Worm (Caenorhabditis elegans): ENCODE data around the gene K07H8.8.
A peak's percentile ranks its signal among the peaks of the same experiment; 100 is the strongest.

Gene K07H8.8

DNA sequence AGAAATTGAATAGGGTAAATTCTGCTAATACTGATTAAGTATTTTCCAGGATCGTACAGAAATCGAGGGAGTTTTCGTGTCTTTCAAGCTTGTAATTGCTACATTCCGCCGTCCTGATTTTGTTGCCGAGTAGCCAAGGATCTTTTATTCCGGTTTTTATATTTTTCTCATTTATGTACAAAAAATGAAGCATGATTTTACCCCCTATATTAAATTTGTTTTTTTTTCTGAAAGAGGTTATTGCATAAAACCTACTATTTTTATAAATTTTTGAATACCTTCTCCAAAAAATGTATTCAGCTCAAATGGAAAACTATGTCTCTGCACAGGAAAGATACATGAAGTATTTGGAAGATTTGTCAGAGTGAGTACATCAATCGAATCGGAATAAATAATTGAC lies 31.4 kb upstream of the K07H8.8 start, which contains the start of gene F35H10.6:
Gene F35H10.6 (plus strand): TSS at position 301 of the 400 bp plus-strand sequence.
- TF ChIP-seq ceh-58 (GFP tag; IDR thresholded peaks at IDR 0.05), result no peak
- TF ChIP-seq ztf-3 (GFP tag; optimal IDR thresholded peaks at IDR 0.05), result no peak
- no peak for TF ChIP-seq Y53F4B.3 (GFP tag; IDR thresholded peaks at IDR 0.05)
- TF ChIP-seq F39B2.1 (GFP tag; IDR thresholded peaks at IDR 0.05), result no peak
- no peak for TF ChIP-seq F33H1.4 (GFP tag; IDR thresholded peaks at IDR 0.05)
- TF ChIP-seq nhr-90 (tag; optimal IDR thresholded peaks at IDR 0.05), result no peak
- no peak for TF ChIP-seq F52B5.7 (tag; optimal IDR thresholded peaks at IDR 0.05)
- no peak for TF ChIP-seq cebp-1 (GFP tag; IDR thresholded peaks at IDR 0.05)
- no peak for TF ChIP-seq cebp-1 (tag; optimal IDR thresholded peaks at IDR 0.05)
- TF ChIP-seq B0261.1 (tag; optimal IDR thresholded peaks at IDR 0.05), result no peak
- TF ChIP-seq ama-1 (optimal IDR thresholded peaks at IDR 0.05), result no peak
- no peak for TF ChIP-seq ama-1 (GFP tag; optimal IDR thresholded peaks at IDR 0.05)
- no peak for TF ChIP-seq somi-1 (GFP tag; optimal IDR thresholded peaks at IDR 0.05)
- TF ChIP-seq hmg-1.2 (GFP tag; IDR thresholded peaks at IDR 0.05), result no peak
- no peak for TF ChIP-seq F37B4.10 (GFP tag; IDR thresholded peaks at IDR 0.05)
- no peak for TF ChIP-seq rcor-1 (GFP tag; IDR thresholded peaks at IDR 0.05)

DNA sequence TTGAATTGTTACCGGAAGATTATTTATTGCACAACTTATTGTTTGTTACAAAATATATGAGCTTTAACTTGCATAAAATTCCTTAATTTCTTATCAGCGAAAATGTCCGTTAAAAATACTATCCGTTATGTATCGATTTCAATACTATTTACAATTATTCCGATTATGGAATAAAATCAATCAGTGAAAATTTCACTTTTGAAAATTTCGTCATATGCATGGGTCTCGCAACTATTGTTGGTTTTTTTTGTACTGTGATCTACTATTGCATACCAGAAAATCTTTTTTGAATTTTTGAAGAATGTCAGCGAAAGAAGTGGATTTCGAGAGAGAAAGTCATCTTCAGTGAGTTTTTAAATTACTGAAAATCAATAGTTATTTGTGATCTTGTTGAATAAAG lies 29.0 kb upstream of the K07H8.8 start, which contains the start of gene nprl-3:
Gene nprl-3 (plus strand): TSS at position 301 of the 400 bp plus-strand sequence.
- no peak for TF ChIP-seq gei-17 (GFP tag; optimal IDR thresholded peaks at IDR 0.05)
- TF ChIP-seq nfyb-1 (GFP tag; IDR thresholded peaks at IDR 0.05), result no peak
- TF ChIP-seq F55B11.4 (tag; optimal IDR thresholded peaks at IDR 0.05; ENCODE audit: borderline replicate concordance, insufficient read depth), result no peak
- TF ChIP-seq ZK185.1 (tag; optimal IDR thresholded peaks at IDR 0.05; ENCODE audit: poor library complexity, severe bottlenecking), result no peak
- TF ChIP-seq B0261.1 (tag; optimal IDR thresholded peaks at IDR 0.05), result no peak
- no peak for TF ChIP-seq madf-8 (GFP tag; conservative IDR thresholded peaks at IDR 0.05)
- TF ChIP-seq attf-6 (GFP tag; IDR thresholded peaks at IDR 0.05), result no peak
- no peak for TF ChIP-seq athp-1 (tag; optimal IDR thresholded peaks at IDR 0.05)
- TF ChIP-seq T26A5.8 (tag; optimal IDR thresholded peaks at IDR 0.05), result no peak
- TF ChIP-seq ceh-91 (GFP tag; IDR thresholded peaks at IDR 0.05), result no peak
- TF ChIP-seq hrde-1 (tag; optimal IDR thresholded peaks at IDR 0.05; ENCODE audit: borderline replicate concordance), result no peak
- TF ChIP-seq let-607 (tag; optimal IDR thresholded peaks at IDR 0.05), result no peak

DNA sequence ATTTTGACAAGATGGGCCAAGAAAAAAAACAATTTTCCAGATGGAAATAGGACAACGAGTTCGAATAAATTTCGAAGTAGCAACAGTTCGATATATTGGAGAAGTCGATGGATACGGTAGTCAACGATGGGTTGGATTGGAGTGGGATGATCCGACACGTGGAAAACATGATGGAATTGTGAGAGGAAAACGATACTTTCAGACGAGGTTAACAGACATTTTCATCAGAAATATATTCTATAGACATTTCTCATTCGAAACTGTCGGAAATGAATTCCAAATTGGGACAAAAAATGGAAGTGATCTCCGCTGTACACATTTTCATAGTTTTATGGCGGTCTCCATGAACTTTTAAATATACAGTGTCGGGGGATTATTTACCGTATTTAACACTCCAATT lies 26.4 kb upstream of the K07H8.8 start, which contains the start of gene tbce-1:
Gene tbce-1 (plus strand): TSS at position 41 of the 400 bp plus-strand sequence.
- TF ChIP-seq attf-6 (GFP tag; IDR thresholded peaks at IDR 0.05), result no peak
- TF ChIP-seq F55B11.4 (tag; optimal IDR thresholded peaks at IDR 0.05; ENCODE audit: borderline replicate concordance, insufficient read depth), result no peak
- peak; percentile 19 for TF ChIP-seq hrde-1 (tag; optimal IDR thresholded peaks at IDR 0.05; ENCODE audit: borderline replicate concordance)
- peak; percentile 3 for TF ChIP-seq lin-54 (GFP tag; optimal IDR thresholded peaks at IDR 0.05)
- TF ChIP-seq hlh-12 (tag; optimal IDR thresholded peaks at IDR 0.05), result no peak
- TF ChIP-seq K12H6.12 (tag; optimal IDR thresholded peaks at IDR 0.05), result no peak
- no peak for TF ChIP-seq tbp1 (GFP tag; optimal IDR thresholded peaks at IDR 0.05)
- no peak for TF ChIP-seq tbx-9 (tag; optimal IDR thresholded peaks at IDR 0.05; ENCODE audit: borderline replicate concordance)

DNA sequence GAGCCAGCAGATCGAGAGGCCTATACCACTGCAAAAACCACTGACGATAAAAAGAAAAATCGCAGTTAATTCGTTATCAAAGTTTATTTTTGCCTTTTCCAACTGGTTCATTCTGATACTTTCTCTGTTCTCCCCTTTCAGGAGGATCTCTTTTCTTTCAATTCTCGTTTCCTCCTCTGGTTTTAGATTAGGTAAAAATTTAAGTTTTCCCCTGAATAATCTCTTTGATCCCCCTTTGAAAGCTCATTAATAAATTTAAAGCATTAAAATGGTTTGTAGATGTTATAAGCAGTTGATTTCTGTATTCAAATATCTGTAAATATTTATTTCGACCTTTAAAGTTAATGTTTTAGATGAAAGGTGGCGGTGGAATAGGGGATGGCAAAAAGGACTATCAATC lies 23.0 kb upstream of the K07H8.8 start, which contains the start of gene K07H8.2:
Gene K07H8.2 (plus strand): TSS at position 301 of the 400 bp plus-strand sequence.
- TF ChIP-seq unc-130 (GFP tag; optimal IDR thresholded peaks at IDR 0.05) (no peak), F49E8.2 (tag; optimal IDR thresholded peaks at IDR 0.05; ENCODE audit: insufficient read depth) (peak; percentile 35), bed-2 (GFP tag; IDR thresholded peaks at IDR 0.05) (no peak)
